Fruit fly (Drosophila melanogaster): Measurements from ENCODE around the gene up.

The up gene

dm6 chrX:13643961-13644360 lies 41.6 kb upstream of the up start:
- TF ChIP-seq lola (GFP tag; optimal IDR thresholded peaks at IDR 0.05) (no peak), dsf (GFP tag; optimal IDR thresholded peaks at IDR 0.05; ENCODE audit: borderline replicate concordance) (no peak), Dfd (GFP tag; optimal IDR thresholded peaks at IDR 0.05) (no peak), CG32264 (GFP tag; optimal IDR thresholded peaks at IDR 0.05) (no peak), Jra (GFP tag; optimal IDR thresholded peaks at IDR 0.05) (no peak), HLH106 (tag; optimal IDR thresholded peaks at IDR 0.05) (peak; percentile 27), Hr83 (GFP tag; optimal IDR thresholded peaks at IDR 0.05; ENCODE audit: poor library complexity, severe bottlenecking) (no peak), N (GFP tag; optimal IDR thresholded peaks at IDR 0.05) (no peak), GATAd (GFP tag; optimal IDR thresholded peaks at IDR 0.05) (no peak), Dif (GFP tag; optimal IDR thresholded peaks at IDR 0.05; ENCODE audit: partially characterized antibody) (no peak), rgr (GFP tag; optimal IDR thresholded peaks at IDR 0.05) (peak; percentile 62), psq (GFP tag; optimal IDR thresholded peaks at IDR 0.05) (peak; percentile 16), CG9705 (GFP tag; optimal IDR thresholded peaks at IDR 0.05) (no peak), Hr78 (GFP tag; optimal IDR thresholded peaks at IDR 0.05) (no peak), sage (GFP tag; optimal IDR thresholded peaks at IDR 0.05) (no peak), dmrt93B (GFP tag; optimal IDR thresholded peaks at IDR 0.05) (peak; percentile 19), CrebA (GFP tag; optimal IDR thresholded peaks at IDR 0.05; ENCODE audit: borderline replicate concordance) (no peak), fru (GFP tag; optimal IDR thresholded peaks at IDR 0.05) (peak; percentile 66), foxo (GFP tag; optimal IDR thresholded peaks at IDR 0.05) (peak in 1 of 2 experiments; percentile 76), Myc (optimal IDR thresholded peaks at IDR 0.05) (no peak), Vsx2 (GFP tag; optimal IDR thresholded peaks at IDR 0.05; ENCODE audit: partially characterized antibody) (no peak), Abd-B (GFP tag; optimal IDR thresholded peaks at IDR 0.05) (no peak), tai (GFP tag; optimal IDR thresholded peaks at IDR 0.05) (no peak), brk (GFP tag; optimal IDR thresholded peaks at IDR 0.05) (peak; percentile 16), ey (GFP tag; optimal IDR thresholded peaks at IDR 0.05) (peak; percentile 55), pan (optimal IDR thresholded peaks at IDR 0.05) (no peak), dl (GFP tag; optimal IDR thresholded peaks at IDR 0.05; ENCODE audit: insufficient read depth in 1 of 2, partially characterized antibody in 2 of 2) (no peak), jim (GFP tag; optimal IDR thresholded peaks at IDR 0.05) (no peak), OdsH (GFP tag; optimal IDR thresholded peaks at IDR 0.05) (peak; percentile 60), Hnf4 (GFP tag; optimal IDR thresholded peaks at IDR 0.05) (peak; percentile 23), Rel (GFP tag; optimal IDR thresholded peaks at IDR 0.05) (no peak), Rel (tag; optimal IDR thresholded peaks at IDR 0.05) (no peak), usp (GFP tag; optimal IDR thresholded peaks at IDR 0.05) (no peak), h (GFP tag; optimal IDR thresholded peaks at IDR 0.05) (peak; percentile 70), woc (GFP tag; optimal IDR thresholded peaks at IDR 0.05) (peak; percentile 17), sv (GFP tag; optimal IDR thresholded peaks at IDR 0.05) (no peak), Mio (GFP tag; optimal IDR thresholded peaks at IDR 0.05) (no peak), br (GFP tag; optimal IDR thresholded peaks at IDR 0.05) (peak; percentile 38), Sp1 (GFP tag; optimal IDR thresholded peaks at IDR 0.05) (peak; percentile 25)

dm6 chrX:13641891-13642617 lies 39.7 kb upstream of the up start:
- peak; percentile 85 for TF ChIP-seq h (GFP tag; optimal IDR thresholded peaks at IDR 0.05)
- no peak for TF ChIP-seq jim (GFP tag; optimal IDR thresholded peaks at IDR 0.05)
- TF ChIP-seq Vsx2 (GFP tag; optimal IDR thresholded peaks at IDR 0.05; ENCODE audit: partially characterized antibody): peak; percentile 85
- TF ChIP-seq Sp1 (GFP tag; optimal IDR thresholded peaks at IDR 0.05): no peak
- no peak for TF ChIP-seq CG9705 (GFP tag; optimal IDR thresholded peaks at IDR 0.05)
- TF ChIP-seq brk (GFP tag; optimal IDR thresholded peaks at IDR 0.05): no peak
- no peak for TF ChIP-seq Hnf4 (GFP tag; optimal IDR thresholded peaks at IDR 0.05)
- TF ChIP-seq usp (GFP tag; optimal IDR thresholded peaks at IDR 0.05): no peak
- TF ChIP-seq ey (GFP tag; optimal IDR thresholded peaks at IDR 0.05): no peak
- no peak for TF ChIP-seq dmrt93B (GFP tag; optimal IDR thresholded peaks at IDR 0.05)
- TF ChIP-seq N (GFP tag; optimal IDR thresholded peaks at IDR 0.05): no peak
- TF ChIP-seq pan (optimal IDR thresholded peaks at IDR 0.05): no peak
- TF ChIP-seq rgr (GFP tag; optimal IDR thresholded peaks at IDR 0.05): peak; percentile 17
- no peak for TF ChIP-seq woc (GFP tag; optimal IDR thresholded peaks at IDR 0.05)
- TF ChIP-seq Hr78 (GFP tag; optimal IDR thresholded peaks at IDR 0.05): no peak
- peak; percentile 56 for TF ChIP-seq Hr83 (GFP tag; optimal IDR thresholded peaks at IDR 0.05; ENCODE audit: poor library complexity, severe bottlenecking)
- TF ChIP-seq sv (GFP tag; optimal IDR thresholded peaks at IDR 0.05): no peak
- no peak for TF ChIP-seq br (GFP tag; optimal IDR thresholded peaks at IDR 0.05)
- TF ChIP-seq CG32264 (GFP tag; optimal IDR thresholded peaks at IDR 0.05): no peak
- peak; percentile 86 to 89 for TF ChIP-seq dl (GFP tag; optimal IDR thresholded peaks at IDR 0.05; ENCODE audit: insufficient read depth in 1 of 2, partially characterized antibody in 2 of 2)
- TF ChIP-seq Jra (GFP tag; optimal IDR thresholded peaks at IDR 0.05): no peak
- TF ChIP-seq fru (GFP tag; optimal IDR thresholded peaks at IDR 0.05): no peak
- no peak for TF ChIP-seq tai (GFP tag; optimal IDR thresholded peaks at IDR 0.05)
- TF ChIP-seq OdsH (GFP tag; optimal IDR thresholded peaks at IDR 0.05): no peak
- no peak for TF ChIP-seq HLH106 (tag; optimal IDR thresholded peaks at IDR 0.05)
- TF ChIP-seq dsf (GFP tag; optimal IDR thresholded peaks at IDR 0.05; ENCODE audit: borderline replicate concordance): no peak
- TF ChIP-seq psq (GFP tag; optimal IDR thresholded peaks at IDR 0.05): no peak
- TF ChIP-seq Abd-B (GFP tag; optimal IDR thresholded peaks at IDR 0.05): no peak
- no peak for TF ChIP-seq sage (GFP tag; optimal IDR thresholded peaks at IDR 0.05)
- TF ChIP-seq Mio (GFP tag; optimal IDR thresholded peaks at IDR 0.05): no peak
- no peak for TF ChIP-seq foxo (GFP tag; optimal IDR thresholded peaks at IDR 0.05)
- no peak for TF ChIP-seq Rel (GFP tag; optimal IDR thresholded peaks at IDR 0.05)
- peak; percentile 62 for TF ChIP-seq Rel (tag; optimal IDR thresholded peaks at IDR 0.05)
- TF ChIP-seq Dif (GFP tag; optimal IDR thresholded peaks at IDR 0.05; ENCODE audit: partially characterized antibody): peak; percentile 95
- TF ChIP-seq GATAd (GFP tag; optimal IDR thresholded peaks at IDR 0.05): no peak
- TF ChIP-seq Myc (optimal IDR thresholded peaks at IDR 0.05): no peak
- no peak for TF ChIP-seq Dfd (GFP tag; optimal IDR thresholded peaks at IDR 0.05)
- peak; percentile 95 for TF ChIP-seq CrebA (GFP tag; optimal IDR thresholded peaks at IDR 0.05; ENCODE audit: borderline replicate concordance)
- TF ChIP-seq lola (GFP tag; optimal IDR thresholded peaks at IDR 0.05): no peak

Measured in whole organism, wandering third instar larva.